Worm (Caenorhabditis elegans) whole organism, L1 larva: ENCODE data around the gene F36D3.8.

Experiments
- C04F5.9 ChIP-seq: sonication (generic microtip); optimal IDR thresholded peaks from 2 replicates; lab custom pipeline; 2016; ENCODE audit warnings: missing genetic modification characterization, missing compliant biosample characterization
- Y116A8C.19 ChIP-seq: sonication (generic microtip); optimal IDR thresholded peaks from 2 replicates; lab custom pipeline; 2016; ENCODE audit warnings: missing compliant biosample characterization, missing genetic modification characterization, borderline replicate concordance
- aha-1 ChIP-seq: fragments of 150-350 bp; optimal IDR thresholded peaks from 2 replicates; lab custom pipeline; 2014; ENCODE audit warnings: missing biosample characterization, missing genetic modification characterization
- aly-2 ChIP-seq: fragments of 150-350 bp; optimal IDR thresholded peaks from 2 replicates; lab custom pipeline; 2014; ENCODE audit warnings: missing biosample characterization, missing genetic modification characterization
- ama-1 ChIP-seq: fragments of 150-350 bp; optimal IDR thresholded peaks from 2 replicates; lab custom pipeline; 2014
- ceh-8 ChIP-seq: fragments of 200-800 bp; sonication (Bioruptor generic); optimal IDR thresholded peaks from 2 replicates; lab custom pipeline; 2018; ENCODE audit warnings: mild to moderate bottlenecking, missing genetic modification characterization, moderate library complexity, missing compliant biosample characterization
- ceh-82 ChIP-seq, 3 experiments: fragments of 150-350 bp in 1 of 3; sonication (generic microtip) in 2 of 3; optimal IDR thresholded peaks; 2 replicates each; lab custom pipeline; 2014 to 2017; ENCODE audit warnings: missing biosample characterization in 3 of 3, missing genetic modification characterization in 3 of 3
- ceh-88 ChIP-seq: fragments of 200-800 bp; sonication (Bioruptor generic); IDR thresholded peaks from 2 replicates; pipeline ENCODE4 v1.3.6; 2022; ENCODE audit warnings: missing genetic modification characterization, missing compliant biosample characterization
- ces-1 ChIP-seq: fragments of 150-350 bp; optimal IDR thresholded peaks from 2 replicates; lab custom pipeline; 2014; ENCODE audit warnings: missing biosample characterization, missing genetic modification reagents, missing genetic modification characterization
- dpl-1 ChIP-seq, 3 experiments: fragments of 150-350 bp in 2 of 3; sonication (generic microtip) in 1 of 3; optimal IDR thresholded peaks; 2 replicates each; lab custom pipeline; 2014 to 2017; ENCODE audit warnings: missing biosample characterization in 3 of 3, missing genetic modification characterization in 3 of 3, missing genetic modification reagents in 3 of 3
- efl-1 ChIP-seq, 4 experiments: fragments of 150-350 bp; optimal IDR thresholded peaks in 3 of 4; peaks in 1 of 4; 1 replicate in 1 of 4; 2 replicates in 3 of 4; lab custom pipeline; 2014; ENCODE audit warnings: missing biosample characterization in 2 of 4, missing genetic modification characterization in 2 of 4, missing genetic modification reagents in 2 of 4
- fkh-4 ChIP-seq: sonication (generic microtip); optimal IDR thresholded peaks from 2 replicates; lab custom pipeline; 2016; ENCODE audit warnings: missing compliant biosample characterization, missing genetic modification characterization, borderline replicate concordance
- fos-1 ChIP-seq: fragments of 150-350 bp; optimal IDR thresholded peaks from 2 replicates; lab custom pipeline; 2014; ENCODE audit warnings: missing biosample characterization, missing genetic modification characterization
- hlh-4 ChIP-seq: sonication (generic microtip); optimal IDR thresholded peaks from 2 replicates; lab custom pipeline; 2016; ENCODE audit warnings: mild to moderate bottlenecking, missing genetic modification characterization, missing compliant biosample characterization
- isw-1 ChIP-seq: fragments of 200-800 bp; sonication (Bioruptor generic); IDR thresholded peaks from 2 replicates; pipeline ENCODE4 v1.3.6; 2022; ENCODE audit warnings: missing genetic modification characterization, missing compliant biosample characterization
- lin-13 ChIP-seq: fragments of 150-350 bp; optimal IDR thresholded peaks from 2 replicates; lab custom pipeline; 2014; ENCODE audit warnings: missing biosample characterization, missing genetic modification reagents, missing genetic modification characterization
- lin-35 ChIP-seq, 2 experiments: fragments of 150-350 bp; optimal IDR thresholded peaks; 2 replicates each; lab custom pipeline; 2014; ENCODE audit warnings: missing biosample characterization in 2 of 2, missing genetic modification characterization in 2 of 2, missing genetic modification reagents in 2 of 2
- lin-39 ChIP-seq: fragments of 150-350 bp; optimal IDR thresholded peaks from 2 replicates; lab custom pipeline; 2014; ENCODE audit warnings: missing biosample characterization, missing genetic modification reagents, missing genetic modification characterization
- lsy-2 ChIP-seq, 2 experiments: fragments of 150-350 bp; optimal IDR thresholded peaks; 2 replicates each; lab custom pipeline; 2014; ENCODE audit warnings: missing biosample characterization in 2 of 2, missing genetic modification characterization in 2 of 2
- mab-9 ChIP-seq: fragments of 200-800 bp; sonication (Bioruptor generic); IDR thresholded peaks from 2 replicates; pipeline ENCODE4 v1.3.6; 2022; ENCODE audit warnings: missing genetic modification reagents, missing genetic modification characterization, missing compliant biosample characterization
- mdl-1 ChIP-seq, 2 experiments: fragments of 150-350 bp; optimal IDR thresholded peaks; 2 replicates each; lab custom pipeline; 2014 to 2017; ENCODE audit warnings: missing biosample characterization in 2 of 2, missing genetic modification characterization in 2 of 2, inconsistent platforms in 1 of 2
- nhr-28 ChIP-seq: fragments of 150-350 bp; optimal IDR thresholded peaks from 2 replicates; lab custom pipeline; 2014; ENCODE audit warnings: missing biosample characterization, missing genetic modification characterization
- nhr-77 ChIP-seq: fragments of 150-350 bp; optimal IDR thresholded peaks from 2 replicates; lab custom pipeline; 2014; ENCODE audit warnings: missing biosample characterization, missing genetic modification characterization
- nhr-84 ChIP-seq: sonication (generic microtip); optimal IDR thresholded peaks from 2 replicates; lab custom pipeline; 2017; ENCODE audit warnings: missing biosample characterization, missing genetic modification characterization
- nhr-90 ChIP-seq: sonication (generic microtip); optimal IDR thresholded peaks from 2 replicates; lab custom pipeline; 2016; ENCODE audit warnings: mild to moderate bottlenecking, missing genetic modification characterization, missing compliant biosample characterization; ENCODE audit not compliant: poor library complexity
- rnt-1 ChIP-seq: sonication (generic microtip); optimal IDR thresholded peaks from 2 replicates; lab custom pipeline; 2016; ENCODE audit warnings: mild to moderate bottlenecking, missing genetic modification characterization, moderate library complexity, missing compliant biosample characterization
- skn-1 ChIP-seq: fragments of 150-350 bp; optimal IDR thresholded peaks from 2 replicates; lab custom pipeline; 2014; ENCODE audit warnings: missing biosample characterization, missing genetic modification characterization
- sox-4 ChIP-seq: sonication (generic microtip); optimal IDR thresholded peaks from 2 replicates; lab custom pipeline; 2016; ENCODE audit warnings: missing genetic modification characterization, missing compliant biosample characterization
- sptf-1 ChIP-seq: fragments of 150-350 bp; optimal IDR thresholded peaks from 2 replicates; lab custom pipeline; 2014; ENCODE audit warnings: missing biosample characterization, missing genetic modification characterization
- sup-37 ChIP-seq: fragments of 200-800 bp; sonication (Bioruptor generic); optimal IDR thresholded peaks from 2 replicates; lab custom pipeline; 2018; ENCODE audit warnings: mild to moderate bottlenecking, missing genetic modification characterization, missing compliant biosample characterization
- unc-30 ChIP-seq: sonication (generic microtip); optimal IDR thresholded peaks from 2 replicates; lab custom pipeline; 2017; ENCODE audit warnings: missing biosample characterization, missing genetic modification characterization
- vab-15 ChIP-seq: sonication (generic microtip); optimal IDR thresholded peaks from 2 replicates; lab custom pipeline; 2017; ENCODE audit warnings: missing genotype, mild to moderate bottlenecking, missing genetic modification characterization, missing compliant biosample characterization
- xbp-1 ChIP-seq: sonication (generic microtip); optimal IDR thresholded peaks from 2 replicates; lab custom pipeline; 2016; ENCODE audit warnings: missing genetic modification characterization, missing compliant biosample characterization
- zip-4 ChIP-seq: fragments of 200-800 bp; sonication (Bioruptor generic); optimal IDR thresholded peaks from 2 replicates; lab custom pipeline; 2018; ENCODE audit warnings: mild to moderate bottlenecking, missing genetic modification characterization, moderate library complexity, missing compliant biosample characterization
- ztf-11 ChIP-seq, 2 experiments: sonication (generic microtip); optimal IDR thresholded peaks; 2 replicates each; lab custom pipeline; 2016 to 2017; ENCODE audit warnings: missing genetic modification characterization in 2 of 2, missing biosample characterization in 1 of 2, missing compliant biosample characterization in 1 of 2

The F36D3.8 gene

ce11 chrV:16517619-16518018 is 9.3 kb upstream of the F36D3.8 start, which contains the start of gene F36D3.4:
F36D3.4 (minus strand) TSS chrV:16517719.
- no peak for TF ChIP-seq ceh-8 (GFP tag; lab: Kevin White, UChicago)

DNA sequence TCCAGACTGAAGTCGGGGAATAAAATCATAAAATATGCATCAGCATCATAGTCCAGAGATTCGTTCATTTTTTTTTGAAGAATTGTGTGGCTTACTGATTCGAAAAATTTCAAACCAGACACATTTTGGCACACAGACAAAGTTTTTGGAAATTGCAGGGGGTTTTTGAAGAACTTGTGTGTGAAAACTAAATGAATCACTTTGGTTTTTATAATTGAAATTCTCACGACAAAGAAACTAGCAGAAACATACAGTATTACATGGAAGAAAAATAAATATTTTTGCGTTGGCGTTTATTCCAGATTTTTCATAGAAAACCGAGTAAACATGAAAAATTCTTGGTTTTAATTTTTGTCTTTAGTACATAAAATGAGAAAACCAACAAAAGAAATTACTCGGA is 4.7 kb upstream of the F36D3.8 start, which contains the start of gene srw-34:
Gene srw-34 (minus strand): TSS at position 101 of the 400 bp plus-strand sequence.
- TF ChIP-seq sox-4 (tag; lab: Kevin White, UChicago) = no peak
- no peak for TF ChIP-seq mdl-1 (tag; optimal IDR thresholded peaks at IDR 0.05; lab: Kevin White, UChicago)
- no peak for TF ChIP-seq hlh-4 (tag; lab: Kevin White, UChicago)
- TF ChIP-seq nhr-90 = no peak
- TF ChIP-seq ceh-88 (GFP tag; lab: Robert Waterston, UW) = no peak
- TF ChIP-seq ces-1 = no peak
- TF ChIP-seq nhr-77 (tag; lab: Kevin White, UChicago) = no peak
- TF ChIP-seq ama-1 (lab: Kevin White, UChicago) = no peak
- TF ChIP-seq fos-1 = no peak
- TF ChIP-seq lsy-2 (tag; optimal IDR thresholded peaks at IDR 0.05; lab: Kevin White, UChicago) = no peak
- no peak for TF ChIP-seq lin-35 (GFP tag; optimal IDR thresholded peaks at IDR 0.05; lab: Kevin White, UChicago)
- no peak for TF ChIP-seq sup-37 (GFP tag; lab: Kevin White, UChicago)

DNA sequence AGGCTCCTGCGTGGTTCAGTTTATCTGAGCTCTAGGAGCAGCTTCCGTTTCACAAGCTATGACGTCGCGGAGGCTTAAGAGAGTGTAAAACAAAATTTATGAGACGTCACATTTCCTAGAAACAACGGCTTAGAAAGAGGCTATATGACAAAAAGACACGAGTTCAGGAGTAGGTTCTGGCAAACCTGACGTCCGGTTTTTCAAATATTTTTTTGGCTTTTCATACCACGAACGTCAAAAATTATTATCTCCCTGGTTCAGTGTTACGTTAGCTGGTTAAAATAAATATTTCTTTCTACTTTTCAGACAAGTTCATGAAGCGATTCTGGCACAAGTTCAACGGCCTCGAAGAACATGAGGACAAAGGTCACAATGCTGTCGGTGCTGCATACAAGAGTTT is 838 bp downstream of the F36D3.8 start, which contains the start of gene F36D3.16:
Gene F36D3.16 (plus strand): TSS at position 301 of the 400 bp plus-strand sequence.
- TF ChIP-seq lin-39 (tag; lab: Kevin White, UChicago) = no peak

ce11 chrV:16534000-16534399 is 7.0 kb downstream of the F36D3.8 start, which contains the start of gene cpr-2:
cpr-2 (minus strand) TSS chrV:16534100.
- TF ChIP-seq nhr-28 (tag; lab: Kevin White, UChicago) = no peak
- TF ChIP-seq aha-1 (tag; lab: Kevin White, UChicago) = no peak
- TF ChIP-seq vab-15 (tag; lab: Kevin White, UChicago) = no peak
- TF ChIP-seq C04F5.9 = no peak
- no peak for TF ChIP-seq lin-13 (GFP tag; lab: Kevin White, UChicago)
- no peak for TF ChIP-seq skn-1 (tag; lab: Kevin White, UChicago)
- TF ChIP-seq, all 84 proteins: peak for 0

- TF ChIP-seq nhr-28 (tag; lab: Kevin White, UChicago) (no peak), ceh-82 (tag; optimal IDR thresholded peaks at IDR 0.05; lab: Kevin White, UChicago) (no peak), mab-9 (GFP tag; lab: Robert Waterston, UW) (no peak), sox-4 (tag; lab: Kevin White, UChicago) (no peak), Y116A8C.19 (tag; lab: Kevin White, UChicago) (no peak), fkh-4 (tag; lab: Kevin White, UChicago) (no peak), fos-1 (no peak), mdl-1 (tag; optimal IDR thresholded peaks at IDR 0.05; lab: Kevin White, UChicago) (no peak), sptf-1 (tag; lab: Kevin White, UChicago) (no peak), isw-1 (GFP tag; lab: Robert Waterston, UW) (no peak), rnt-1 (tag; lab: Kevin White, UChicago) (no peak), zip-4 (GFP tag; lab: Kevin White, UChicago) (no peak), ztf-11 (tag; optimal IDR thresholded peaks at IDR 0.05; lab: Kevin White, UChicago) (no peak), efl-1 (optimal IDR thresholded peaks at IDR 0.05; lab: Kevin White, UChicago) (no peak), efl-1 (GFP tag; optimal IDR thresholded peaks at IDR 0.05 in 1 of 2; lab: Kevin White, UChicago) (no peak), aly-2 (tag; lab: Kevin White, UChicago) (no peak), nhr-84 (tag; lab: Kevin White, UChicago) (no peak), hlh-4 (tag; lab: Kevin White, UChicago) (no peak), dpl-1 (GFP tag; optimal IDR thresholded peaks at IDR 0.05; lab: Kevin White, UChicago) (no peak), unc-30 (tag; lab: Kevin White, UChicago) (no peak), xbp-1 (tag; lab: Kevin White, UChicago) (no peak)
Measured at ce11 chrV:16535172-16535571, 8.2 kb downstream of the F36D3.8 start, which contains the start of gene Y32B12B.8. Y32B12B.8 (plus strand) TSS chrV:16535472.
